Fruit fly (Drosophila melanogaster) whole organism, prepupa: Measurements from ENCODE around the gene CG14042.
A peak's percentile ranks its signal among the peaks of the same experiment; 100 is the strongest.

Experiments used
- Blimp-1 ChIP-seq: fragments of 200-800 bp; sonication (Bioruptor generic); optimal IDR thresholded peaks from 3 replicates; lab custom pipeline; 2017; ENCODE audit warnings: missing biosample characterization, missing genetic modification characterization, mild to moderate bottlenecking, moderate library complexity, missing genetic modification reagents
- CG11294 ChIP-seq: fragments of 200-800 bp; sonication (Bioruptor generic); IDR thresholded peaks from 2 replicates; pipeline ENCODE4 v1.3.6; 2022; ENCODE audit warnings: missing biosample characterization, missing genetic modification characterization
- CG11762 ChIP-seq: fragments of 200-800 bp; sonication (Bioruptor generic); optimal IDR thresholded peaks from 3 replicates; lab custom pipeline; 2016; ENCODE audit warnings: missing biosample characterization, missing genetic modification characterization; ENCODE audit not compliant: insufficient read depth
- CG11902 ChIP-seq: fragments of 200-800 bp; sonication (Bioruptor generic); optimal IDR thresholded peaks from 3 replicates; lab custom pipeline; 2016; ENCODE audit warnings: missing biosample characterization, missing genetic modification characterization
- CG15336 ChIP-seq: fragments of 200-800 bp; sonication (Bioruptor generic); IDR thresholded peaks from 2 replicates; pipeline ENCODE4 v1.3.6; 2022; ENCODE audit warnings: missing biosample characterization, missing genetic modification characterization
- CG1621 ChIP-seq: fragments of 200-800 bp; sonication (Bioruptor generic); optimal IDR thresholded peaks from 3 replicates; lab custom pipeline; 2018; ENCODE audit warnings: missing biosample characterization, mild to moderate bottlenecking, missing genetic modification characterization
- CG16779 ChIP-seq: fragments of 200-800 bp; sonication (Bioruptor generic); optimal IDR thresholded peaks from 3 replicates; lab custom pipeline; 2017; ENCODE audit warnings: missing biosample characterization, mild to moderate bottlenecking, missing genetic modification characterization
- CG3032 ChIP-seq: fragments of 200-800 bp; optimal IDR thresholded peaks from 2 replicates; lab custom pipeline; 2019; ENCODE audit warnings: missing biosample characterization, mild to moderate bottlenecking, missing genetic modification characterization, moderate library complexity
- CG31627 ChIP-seq: fragments of 200-800 bp; sonication (Bioruptor generic); optimal IDR thresholded peaks from 3 replicates; lab custom pipeline; 2016; ENCODE audit warnings: missing biosample characterization, missing genetic modification characterization
- CG34406 ChIP-seq: fragments of 200-800 bp; sonication (Bioruptor generic); optimal IDR thresholded peaks from 3 replicates; lab custom pipeline; 2016; ENCODE audit warnings: missing biosample characterization, missing genetic modification characterization
- CG3919 ChIP-seq: fragments of 200-800 bp; sonication (Bioruptor generic); optimal IDR thresholded peaks from 3 replicates; lab custom pipeline; 2016; ENCODE audit warnings: missing biosample characterization, missing genetic modification characterization
- CG4318 ChIP-seq: fragments of 200-800 bp; sonication (Bioruptor generic); optimal IDR thresholded peaks from 3 replicates; lab custom pipeline; 2017; ENCODE audit warnings: missing biosample characterization, mild to moderate bottlenecking, missing genetic modification characterization
- CG6276 ChIP-seq: fragments of 200-800 bp; sonication (Bioruptor generic); optimal IDR thresholded peaks from 2 replicates; lab custom pipeline; 2017; ENCODE audit warnings: missing biosample characterization, mild to moderate bottlenecking, missing genetic modification characterization
- CG6792 ChIP-seq: fragments of 200-800 bp; sonication (Bioruptor generic); optimal IDR thresholded peaks from 3 replicates; lab custom pipeline; 2016; ENCODE audit warnings: missing biosample characterization, missing genetic modification characterization
- CG6808 ChIP-seq: fragments of 200-800 bp; sonication (Bioruptor generic); optimal IDR thresholded peaks from 3 replicates; lab custom pipeline; 2017; ENCODE audit warnings: missing biosample characterization, missing genetic modification characterization, mild to moderate bottlenecking, moderate library complexity, missing genetic modification reagents
- CG6854 ChIP-seq: fragments of 200-800 bp; sonication (Bioruptor generic); optimal IDR thresholded peaks from 2 replicates; lab custom pipeline; 2017; ENCODE audit warnings: missing biosample characterization, mild to moderate bottlenecking, missing genetic modification characterization
- CG7368 ChIP-seq: fragments of 200-800 bp; sonication (Bioruptor generic); optimal IDR thresholded peaks from 3 replicates; lab custom pipeline; 2016; ENCODE audit warnings: missing biosample characterization, missing genetic modification characterization
- CG8119 ChIP-seq: fragments of 200-800 bp; sonication (Bioruptor generic); IDR thresholded peaks from 3 replicates; pipeline ENCODE4 v1.3.6; 2022; ENCODE audit warnings: missing biosample characterization, missing genetic modification characterization
- CG8319 ChIP-seq: fragments of 200-800 bp; sonication (Bioruptor generic); optimal IDR thresholded peaks from 3 replicates; lab custom pipeline; 2016; ENCODE audit warnings: missing biosample characterization, missing genetic modification characterization
- CG9139 ChIP-seq: fragments of 200-800 bp; sonication (Bioruptor generic); optimal IDR thresholded peaks from 3 replicates; lab custom pipeline; 2017; ENCODE audit warnings: missing biosample characterization, mild to moderate bottlenecking, missing genetic modification characterization
- Eip75B ChIP-seq: fragments of 200-800 bp; sonication (Bioruptor generic); optimal IDR thresholded peaks from 3 replicates; lab custom pipeline; 2016; ENCODE audit warnings: missing biosample characterization, missing genetic modification characterization
- Eip78C ChIP-seq: fragments of 200-800 bp; sonication (Bioruptor generic); peaks from one replicate; lab custom pipeline; 2016; ENCODE audit warnings: missing biosample characterization, missing genetic modification characterization
- Eip93F ChIP-seq: fragments of 200-800 bp; sonication (Bioruptor generic); optimal IDR thresholded peaks from 2 replicates; lab custom pipeline; 2016; ENCODE audit warnings: missing biosample characterization, mild to moderate bottlenecking, missing genetic modification characterization
- Ets96B ChIP-seq: fragments of 200-800 bp; optimal IDR thresholded peaks from 2 replicates; lab custom pipeline; 2019; ENCODE audit warnings: missing biosample characterization, mild to moderate bottlenecking, missing genetic modification characterization, moderate library complexity
- Gug ChIP-seq: fragments of 200-800 bp; sonication (Bioruptor generic); IDR thresholded peaks from 2 replicates; pipeline ENCODE4 v1.3.6; 2022; ENCODE audit warnings: missing biosample characterization, missing genetic modification characterization
- Hr38 ChIP-seq: sonication (Bioruptor generic); optimal IDR thresholded peaks from 2 replicates; lab custom pipeline; 2016; ENCODE audit warnings: missing biosample characterization, missing genetic modification characterization
- Hr39 ChIP-seq: fragments of 200-800 bp; sonication (Bioruptor generic); optimal IDR thresholded peaks from 2 replicates; lab custom pipeline; 2016; ENCODE audit warnings: missing biosample characterization, missing genetic modification characterization
- Lpt ChIP-seq: fragments of 200-800 bp; sonication (Bioruptor generic); optimal IDR thresholded peaks from 3 replicates; lab custom pipeline; 2016; ENCODE audit warnings: missing biosample characterization, missing genetic modification characterization
- Met ChIP-seq: fragments of 200-800 bp; sonication (Bioruptor generic); optimal IDR thresholded peaks from 3 replicates; lab custom pipeline; 2016; ENCODE audit warnings: missing biosample characterization, missing genetic modification characterization
- OdsH ChIP-seq: fragments of 200-800 bp; sonication (Bioruptor generic); optimal IDR thresholded peaks from 3 replicates; lab custom pipeline; 2016; ENCODE audit warnings: missing biosample characterization, missing genetic modification characterization
- Sox102F ChIP-seq: fragments of 200-800 bp; sonication (Bioruptor generic); optimal IDR thresholded peaks from 2 replicates; lab custom pipeline; 2016; ENCODE audit warnings: missing biosample characterization, mild to moderate bottlenecking, missing genetic modification characterization
- Sox14 ChIP-seq: fragments of 200-800 bp; sonication (Bioruptor generic); optimal IDR thresholded peaks from 3 replicates; lab custom pipeline; 2016; ENCODE audit warnings: missing biosample characterization, missing genetic modification characterization
- Sox15 ChIP-seq: fragments of 200-800 bp; sonication (Bioruptor generic); optimal IDR thresholded peaks from 3 replicates; lab custom pipeline; 2016; ENCODE audit warnings: missing biosample characterization, missing genetic modification characterization
- achi ChIP-seq: fragments of 200-800 bp; sonication (Bioruptor generic); optimal IDR thresholded peaks from 3 replicates; lab custom pipeline; 2016; ENCODE audit warnings: missing biosample characterization, missing genetic modification characterization
- cyc ChIP-seq: fragments of 200-800 bp; sonication (Bioruptor generic); optimal IDR thresholded peaks from 3 replicates; lab custom pipeline; 2016; ENCODE audit warnings: missing biosample characterization, missing genetic modification characterization
- dac ChIP-seq: fragments of 200-800 bp; sonication (Bioruptor generic); optimal IDR thresholded peaks from 2 replicates; lab custom pipeline; 2017; ENCODE audit warnings: missing biosample characterization, mild to moderate bottlenecking, missing genetic modification characterization
- dsx ChIP-seq: fragments of 200-800 bp; optimal IDR thresholded peaks from 3 replicates; lab custom pipeline; 2019; ENCODE audit warnings: missing biosample characterization, mild to moderate bottlenecking, missing genetic modification characterization, moderate library complexity; ENCODE audit not compliant: poor library complexity, severe bottlenecking
- eg ChIP-seq: fragments of 200-800 bp; sonication (Bioruptor generic); IDR thresholded peaks from 3 replicates; pipeline ENCODE4 v1.3.6; 2022; ENCODE audit warnings: missing biosample characterization, missing genetic modification characterization
- esn ChIP-seq: fragments of 200-800 bp; sonication (Bioruptor generic); optimal IDR thresholded peaks from 2 replicates; lab custom pipeline; 2016; ENCODE audit warnings: missing biosample characterization, mild to moderate bottlenecking, missing genetic modification characterization, moderate library complexity
- fd59A ChIP-seq: fragments of 200-800 bp; sonication (Bioruptor generic); optimal IDR thresholded peaks from 2 replicates; lab custom pipeline; 2017; ENCODE audit warnings: missing biosample characterization, mild to moderate bottlenecking, missing genetic modification characterization, missing genetic modification reagents
- lz ChIP-seq: fragments of 200-800 bp; sonication (Bioruptor generic); optimal IDR thresholded peaks from 3 replicates; lab custom pipeline; 2016; ENCODE audit warnings: missing biosample characterization, missing genetic modification characterization
- net ChIP-seq: fragments of 200-800 bp; sonication (Bioruptor generic); optimal IDR thresholded peaks from 3 replicates; lab custom pipeline; 2016; ENCODE audit warnings: missing biosample characterization, missing genetic modification characterization
- pdm3 ChIP-seq: fragments of 200-800 bp; sonication (Bioruptor generic); optimal IDR thresholded peaks from 3 replicates; lab custom pipeline; 2016; ENCODE audit warnings: missing biosample characterization, missing genetic modification characterization
- ss ChIP-seq, 2 experiments: fragments of 200-800 bp; sonication (Bioruptor generic); optimal IDR thresholded peaks; 2 replicates in 1 of 2; 3 replicates in 1 of 2; lab custom pipeline; 2017 to 2018; ENCODE audit warnings: mild to moderate bottlenecking in 2 of 2, missing biosample characterization in 2 of 2, missing genetic modification characterization in 2 of 2, moderate library complexity in 1 of 2
- topi ChIP-seq: fragments of 200-800 bp; sonication (Bioruptor generic); optimal IDR thresholded peaks from 3 replicates; lab custom pipeline; 2016; ENCODE audit warnings: missing biosample characterization, missing genetic modification characterization
- vri ChIP-seq: fragments of 200-800 bp; sonication (Bioruptor generic); optimal IDR thresholded peaks from 3 replicates; lab custom pipeline; 2016; ENCODE audit warnings: missing biosample characterization, mild to moderate bottlenecking, missing genetic modification characterization

The CG14042 gene

dm6 chr2L:5007256-5007655 lies 30.3 kb upstream of the CG14042 start (continued):
- TF ChIP-seq Hr38 (GFP tag; lab: Kevin White, UChicago) (no peak), fd59A (GFP tag; lab: Kevin White, UChicago) (no peak), Hr39 (no peak), CG8319 (GFP tag; lab: Kevin White, UChicago) (no peak), CG6792 (no peak), Lpt (GFP tag; lab: Kevin White, UChicago) (no peak), lz (GFP tag; lab: Kevin White, UChicago) (no peak)

- TF ChIP-seq Blimp-1 (no peak), Gug (GFP tag; lab: Robert Waterston, UW) (no peak), CG11294 (GFP tag; lab: Robert Waterston, UW) (no peak), ss (GFP tag; optimal IDR thresholded peaks at IDR 0.05; lab: Kevin White, UChicago) (peak in 1 of 2 experiments; percentile 42), Sox15 (GFP tag; lab: Kevin White, UChicago) (no peak), Sox14 (peak; percentile 23), CG16779 (tag; lab: Kevin White, UChicago) (peak; percentile 1), CG15336 (GFP tag; lab: Robert Waterston, UW) (0 out of 2 replicates have a peak, but pooled peaks have one; percentile 14), CG6276 (GFP tag; lab: Kevin White, UChicago) (no peak), CG4318 (no peak), Eip78C (GFP tag; lab: Kevin White, UChicago) (peak; percentile 79), fd59A (GFP tag; lab: Kevin White, UChicago) (no peak), CG9139 (no peak), CG6854 (GFP tag; lab: Kevin White, UChicago) (peak; percentile 54), Hr38 (GFP tag; lab: Kevin White, UChicago) (no peak), CG8119 (GFP tag; lab: Robert Waterston, UW) (no peak), Sox102F (GFP tag; lab: Kevin White, UChicago) (no peak), Hr39 (no peak), CG6808 (GFP tag; lab: Kevin White, UChicago) (no peak), pdm3 (no peak), CG3032 (peak; percentile 17), CG34406 (GFP tag; lab: Kevin White, UChicago) (no peak), vri (GFP tag; lab: Kevin White, UChicago) (peak; percentile 30), Lpt (GFP tag; lab: Kevin White, UChicago) (no peak), achi (GFP tag; lab: Kevin White, UChicago) (no peak), OdsH (GFP tag; lab: Kevin White, UChicago) (no peak), eg (GFP tag; lab: Robert Waterston, UW) (no peak), net (no peak), dsx (peak; percentile 4), CG7368 (GFP tag; lab: Kevin White, UChicago) (no peak), esn (peak; percentile 54), CG11902 (GFP tag; lab: Kevin White, UChicago) (no peak), CG8319 (GFP tag; lab: Kevin White, UChicago) (no peak), dac (GFP tag; lab: Kevin White, UChicago) (no peak), CG31627 (GFP tag; lab: Kevin White, UChicago) (no peak), lz (GFP tag; lab: Kevin White, UChicago) (peak; percentile 35), Met (GFP tag; lab: Kevin White, UChicago) (no peak), CG3919 (GFP tag; lab: Kevin White, UChicago) (peak; percentile 21), CG11762 (GFP tag; lab: Kevin White, UChicago) (no peak), topi (peak; percentile 12), Eip75B (no peak), Ets96B (tag; lab: Kevin White, UChicago) (no peak), Eip93F (GFP tag; lab: Kevin White, UChicago) (no peak), cyc (no peak), CG1621 (tag; lab: Kevin White, UChicago) (peak; percentile 2)
These were observed 28.0 kb upstream of the CG14042 start, which contains the start of gene Rtnl1 for dm6 chr2L:5009306-5010030. Gene Rtnl1 (minus strand): TSS chr2L:5009720.
